Worm (Caenorhabditis elegans): ENCODE measurements around the gene fbxa-165.
A peak's percentile ranks its signal among the peaks of the same experiment; 100 is the strongest.

Gene fbxa-165

ce11 chrII:1621180-1621579 is 4.9 kb upstream of the fbxa-165 start, which contains the start of gene fbxa-158:
Gene fbxa-158 (minus strand): TSS chrII:1621280.
- TF ChIP-seq nhr-237 (tag; optimal IDR thresholded peaks at IDR 0.05) (no peak), ztf-11 (tag; optimal IDR thresholded peaks at IDR 0.05) (no peak), swsn-7 (tag; optimal IDR thresholded peaks at IDR 0.05) (no peak), pax-3 (tag; optimal IDR thresholded peaks at IDR 0.05) (no peak), efl-3 (GFP tag; optimal IDR thresholded peaks at IDR 0.05) (no peak), lin-14 (GFP tag; optimal IDR thresholded peaks at IDR 0.05) (no peak), nhr-77 (tag; optimal IDR thresholded peaks at IDR 0.05) (no peak), unc-86 (tag; optimal IDR thresholded peaks at IDR 0.05) (no peak), skn-1 (tag; optimal IDR thresholded peaks at IDR 0.05) (no peak), mab-9 (GFP tag; IDR thresholded peaks at IDR 0.05) (no peak), nhr-11 (tag; optimal IDR thresholded peaks at IDR 0.05) (no peak), hlh-4 (tag; optimal IDR thresholded peaks at IDR 0.05) (no peak), lin-13 (GFP tag; optimal IDR thresholded peaks at IDR 0.05) (no peak), elt-2 (tag; optimal IDR thresholded peaks at IDR 0.05) (no peak), C34B4.2 (tag; optimal IDR thresholded peaks at IDR 0.05) (no peak), nhr-19 (GFP tag; conservative IDR thresholded peaks at IDR 0.05) (no peak)

- TF ChIP-seq ces-1 (GFP tag; optimal IDR thresholded peaks at IDR 0.05) (no peak), lir-3 (tag; optimal IDR thresholded peaks at IDR 0.05; ENCODE audit: poor library complexity) (no peak), ceh-82 (tag; optimal IDR thresholded peaks at IDR 0.05) (no peak), C16A3.4 (tag; optimal IDR thresholded peaks at IDR 0.05) (no peak), ets-5 (GFP tag; IDR thresholded peaks at IDR 0.05) (no peak)
These were observed 2.7 kb upstream of the fbxa-165 start, which contains the start of gene fbxa-166 for ce11 chrII:1618948-1619347. Gene fbxa-166 (minus strand): TSS chrII:1619048.

ce11 chrII:1613972-1614371 is 2.3 kb downstream of the fbxa-165 start, which contains the start of gene fbxa-164:
Gene fbxa-164 (minus strand): TSS chrII:1614072.
- TF ChIP-seq nhr-76 (tag; optimal IDR thresholded peaks at IDR 0.05) = no peak
- TF ChIP-seq irx-1 (tag; optimal IDR thresholded peaks at IDR 0.05) = no peak
- no peak for TF ChIP-seq unc-98 (GFP tag; IDR thresholded peaks at IDR 0.05)
- no peak for TF ChIP-seq snu-23 (GFP tag; optimal IDR thresholded peaks at IDR 0.05)

- TF ChIP-seq swsn-7 (tag; optimal IDR thresholded peaks at IDR 0.05) (no peak), nhr-84 (tag; optimal IDR thresholded peaks at IDR 0.05) (no peak), snpc-4 (tag; optimal IDR thresholded peaks at IDR 0.05) (no peak), nhr-77 (tag; optimal IDR thresholded peaks at IDR 0.05) (no peak), xbp-1 (tag; optimal IDR thresholded peaks at IDR 0.05) (no peak), pax-3 (tag; optimal IDR thresholded peaks at IDR 0.05) (no peak), lir-3 (tag; optimal IDR thresholded peaks at IDR 0.05; ENCODE audit: poor library complexity) (no peak), Y116A8C.19 (tag; optimal IDR thresholded peaks at IDR 0.05; ENCODE audit: borderline replicate concordance) (no peak), efl-3 (GFP tag; optimal IDR thresholded peaks at IDR 0.05) (no peak), blmp-1 (tag; optimal IDR thresholded peaks at IDR 0.05) (no peak), fkh-10 (GFP tag; optimal IDR thresholded peaks at IDR 0.05) (no peak), nhr-90 (tag; optimal IDR thresholded peaks at IDR 0.05; ENCODE audit: poor library complexity) (no peak)
These were observed 5.7 kb downstream of the fbxa-165 start, which contains the start of gene fbxa-163 for ce11 chrII:1610630-1611029. Gene fbxa-163 (minus strand): TSS chrII:1610730.

- TF ChIP-seq tlp-1 (tag; optimal IDR thresholded peaks at IDR 0.05) (peak; percentile 4), lin-35 (GFP tag; optimal IDR thresholded peaks at IDR 0.05) (peak in 1 of 2 experiments; percentile 33), ztf-11 (tag; optimal IDR thresholded peaks at IDR 0.05) (no peak), nhr-28 (tag; optimal IDR thresholded peaks at IDR 0.05) (no peak), ztf-4 (tag; optimal IDR thresholded peaks at IDR 0.05) (no peak), pag-3 (tag; optimal IDR thresholded peaks at IDR 0.05; ENCODE audit: borderline replicate concordance, insufficient read depth) (no peak), aly-2 (tag; optimal IDR thresholded peaks at IDR 0.05) (no peak), fos-1 (tag; optimal IDR thresholded peaks at IDR 0.05) (no peak), ets-5 (GFP tag; IDR thresholded peaks at IDR 0.05) (no peak), fkh-8 (tag; optimal IDR thresholded peaks at IDR 0.05) (no peak), ceh-90 (tag; optimal IDR thresholded peaks at IDR 0.05) (no peak), zag-1 (tag; optimal IDR thresholded peaks at IDR 0.05) (no peak), sup-37 (GFP tag; optimal IDR thresholded peaks at IDR 0.05) (no peak), egl-27 (tag; optimal IDR thresholded peaks at IDR 0.05) (no peak), lin-14 (GFP tag; optimal IDR thresholded peaks at IDR 0.05) (no peak), ceh-63 (GFP tag; optimal IDR thresholded peaks at IDR 0.05) (no peak), mef-2 (tag; optimal IDR thresholded peaks at IDR 0.05) (no peak), nhr-12 (tag; optimal IDR thresholded peaks at IDR 0.05) (no peak), elt-2 (tag; optimal IDR thresholded peaks at IDR 0.05) (peak; percentile 82)
These were observed 7.4 kb downstream of the fbxa-165 start for ce11 chrII:1608915-1609314.
